Fruit fly (Drosophila melanogaster) whole organism, adult: ENCODE results near the gene CG42811.

Experiments
- CG11617 ChIP-seq: fragments of 200-800 bp; sonication (Bioruptor generic); optimal IDR thresholded peaks from 2 replicates; lab custom pipeline; 2017; ENCODE audit warnings: mild to moderate bottlenecking, missing biosample characterization, missing genetic modification reagents, missing genetic modification characterization
- CG12768 ChIP-seq: fragments of 200-800 bp; sonication (Bioruptor generic); optimal IDR thresholded peaks from 2 replicates; lab custom pipeline; 2017; ENCODE audit warnings: missing biosample characterization, missing genetic modification characterization, mild to moderate bottlenecking, moderate library complexity, missing genetic modification reagents
- CG14711 ChIP-seq: fragments of 200-800 bp; sonication (Bioruptor generic); optimal IDR thresholded peaks from 2 replicates; lab custom pipeline; 2018; ENCODE audit warnings: missing biosample characterization, mild to moderate bottlenecking, missing genetic modification characterization, moderate library complexity
- CG1620 ChIP-seq: fragments of 200-800 bp; sonication (Bioruptor generic); optimal IDR thresholded peaks from 2 replicates; lab custom pipeline; 2016; ENCODE audit warnings: missing biosample characterization, missing genetic modification characterization
- CG33017 ChIP-seq: fragments of 200-800 bp; sonication (Bioruptor generic); optimal IDR thresholded peaks from 2 replicates; lab custom pipeline; 2018; ENCODE audit warnings: missing biosample characterization, mild to moderate bottlenecking, missing genetic modification characterization, moderate library complexity
- CG5204 ChIP-seq: fragments of 200-800 bp; sonication (Bioruptor generic); optimal IDR thresholded peaks from 2 replicates; lab custom pipeline; 2016; ENCODE audit warnings: missing biosample characterization, missing genetic modification characterization
- CG7045 ChIP-seq: fragments of 200-800 bp; sonication (Bioruptor generic); optimal IDR thresholded peaks from 2 replicates; lab custom pipeline; 2017; ENCODE audit warnings: missing biosample characterization, mild to moderate bottlenecking, missing genetic modification characterization
- CG7101 ChIP-seq: fragments of 200-800 bp; sonication (Bioruptor generic); optimal IDR thresholded peaks from 2 replicates; lab custom pipeline; 2018; ENCODE audit warnings: missing biosample characterization, mild to moderate bottlenecking, missing genetic modification characterization, moderate library complexity
- Clk ChIP-seq: fragments of 200-800 bp; sonication (Bioruptor generic); optimal IDR thresholded peaks from 2 replicates; lab custom pipeline; 2017; ENCODE audit warnings: missing biosample characterization, missing genetic modification characterization
- Crg-1 ChIP-seq: fragments of 200-800 bp; sonication (Bioruptor generic); optimal IDR thresholded peaks from 2 replicates; lab custom pipeline; 2016; ENCODE audit warnings: missing biosample characterization, missing genetic modification characterization
- Hr96 ChIP-seq: fragments of 200-800 bp; sonication (Bioruptor generic); optimal IDR thresholded peaks from 2 replicates; lab custom pipeline; 2016; ENCODE audit warnings: missing biosample characterization, missing genetic modification characterization
- Mnt ChIP-seq: fragments of 200-800 bp; sonication (Bioruptor generic); optimal IDR thresholded peaks from 2 replicates; lab custom pipeline; 2016; ENCODE audit warnings: missing biosample characterization, mild to moderate bottlenecking, missing genetic modification characterization
- bab1 ChIP-seq: fragments of 200-800 bp; sonication (Bioruptor generic); optimal IDR thresholded peaks from 3 replicates; lab custom pipeline; 2019; ENCODE audit warnings: missing biosample characterization, mild to moderate bottlenecking, missing genetic modification characterization, moderate library complexity
- cic ChIP-seq: fragments of 200-800 bp; sonication (Bioruptor generic); optimal IDR thresholded peaks from 2 replicates; lab custom pipeline; 2017; ENCODE audit warnings: missing biosample characterization, mild to moderate bottlenecking, missing genetic modification characterization, moderate library complexity
- cnc ChIP-seq, 2 experiments: fragments of >200 bp; optimal IDR thresholded peaks; 2 replicates each; lab custom pipeline; 2017
- kay ChIP-seq: fragments of 200-800 bp; sonication (Bioruptor generic); peaks from one replicate; lab custom pipeline; 2016; ENCODE audit warnings: missing biosample characterization, missing genetic modification characterization, borderline replicate concordance
- ovo ChIP-seq: fragments of 200-800 bp; sonication (Bioruptor generic); optimal IDR thresholded peaks from 2 replicates; lab custom pipeline; 2016; ENCODE audit warnings: missing biosample characterization, missing genetic modification characterization
- pad ChIP-seq: fragments of 200-800 bp; sonication (Bioruptor generic); optimal IDR thresholded peaks from 3 replicates; lab custom pipeline; 2017; ENCODE audit warnings: missing biosample characterization, missing genetic modification characterization, mild to moderate bottlenecking, moderate library complexity, missing genetic modification reagents
- tj ChIP-seq: fragments of 200-800 bp; sonication (Bioruptor generic); optimal IDR thresholded peaks from 3 replicates; lab custom pipeline; 2017; ENCODE audit warnings: missing biosample characterization, mild to moderate bottlenecking, missing genetic modification characterization, moderate library complexity
- toe ChIP-seq: fragments of 200-800 bp; sonication (Bioruptor generic); optimal IDR thresholded peaks from 2 replicates; lab custom pipeline; 2016; ENCODE audit warnings: missing biosample characterization, missing genetic modification characterization

The CG42811 gene

dm6 chr3R:24372662-24373061 lies 5.6 kb upstream of the CG42811 start, which contains the start of gene CG17782:
Gene CG17782, minus strand, starts transcription at chr3R:24372762.
- no peak for TF ChIP-seq pad (GFP tag; lab: Kevin White, UChicago)
- TF ChIP-seq tj (GFP tag; lab: Kevin White, UChicago), result no peak
- TF ChIP-seq CG33017 (tag; lab: Kevin White, UChicago), result no peak
- no peak for TF ChIP-seq Clk (GFP tag; lab: Kevin White, UChicago)
- TF ChIP-seq CG12768 (GFP tag; lab: Kevin White, UChicago), result no peak
- TF ChIP-seq Crg-1, result no peak
- TF ChIP-seq cic, result no peak

- TF ChIP-seq CG12768 (GFP tag; lab: Kevin White, UChicago) (no peak), Hr96 (GFP tag; lab: Kevin White, UChicago) (no peak), toe (GFP tag; lab: Kevin White, UChicago) (no peak), kay (GFP tag; lab: Kevin White, UChicago) (no peak)
These were observed 2.2 kb upstream of the CG42811 start, which contains the start of gene CG13614 for dm6 chr3R:24369268-24369667. Gene CG13614, plus strand, starts transcription at chr3R:24369568.

- TF ChIP-seq Crg-1 (no peak), Mnt (no peak)
These were observed 1.0 kb upstream of the CG42811 start, which contains the start of the genes CG42812 and CG33341 for dm6 chr3R:24368064-24368463. Gene CG42812, minus strand, starts transcription at chr3R:24368164. Gene CG33341, plus strand, starts transcription at chr3R:24368358.

dm6 chr3R:24364880-24365604 lies 2.0 kb downstream of the CG42811 start, which contains the start of the genes CG17784 and CG13613:
Gene CG17784, minus strand, starts transcription at chr3R:24364980.
Gene CG13613, plus strand, starts transcription at chr3R:24365554.
- TF ChIP-seq Hr96 (GFP tag; lab: Kevin White, UChicago), result no peak
- TF ChIP-seq bab1 (GFP tag; lab: Kevin White, UChicago), result no peak
- no peak for TF ChIP-seq ovo
- TF ChIP-seq Crg-1, result no peak
- no peak for TF ChIP-seq toe (GFP tag; lab: Kevin White, UChicago)
- TF ChIP-seq CG7045 (GFP tag; lab: Kevin White, UChicago), result no peak
- no peak for TF ChIP-seq cnc (optimal IDR thresholded peaks at IDR 0.05; lab: Kevin White, UChicago)
- TF ChIP-seq Clk (GFP tag; lab: Kevin White, UChicago), result no peak
- no peak for TF ChIP-seq pad (GFP tag; lab: Kevin White, UChicago)
- TF ChIP-seq Mnt, result no peak
- no peak for TF ChIP-seq CG33017 (tag; lab: Kevin White, UChicago)
- no peak for TF ChIP-seq CG11617 (GFP tag; lab: Kevin White, UChicago)
- no peak for TF ChIP-seq CG1620
- TF ChIP-seq CG5204, result no peak
- no peak for TF ChIP-seq CG12768 (GFP tag; lab: Kevin White, UChicago)
- TF ChIP-seq cic, result no peak
- no peak for TF ChIP-seq tj (GFP tag; lab: Kevin White, UChicago)
- TF ChIP-seq CG14711, result no peak
- no peak for TF ChIP-seq CG7101 (tag; lab: Kevin White, UChicago)
- TF ChIP-seq kay (GFP tag; lab: Kevin White, UChicago), result no peak

- TF ChIP-seq CG7045 (GFP tag; lab: Kevin White, UChicago), result no peak
- TF ChIP-seq CG5204, result no peak
- TF ChIP-seq bab1 (GFP tag; lab: Kevin White, UChicago), result no peak
- no peak for TF ChIP-seq CG33017 (tag; lab: Kevin White, UChicago)
- no peak for TF ChIP-seq CG1620
- no peak for TF ChIP-seq ovo
- TF ChIP-seq CG11617 (GFP tag; lab: Kevin White, UChicago), result no peak
- no peak for TF ChIP-seq toe (GFP tag; lab: Kevin White, UChicago)
- TF ChIP-seq tj (GFP tag; lab: Kevin White, UChicago), result no peak
- TF ChIP-seq cic, result no peak
- TF ChIP-seq Mnt, result no peak
- TF ChIP-seq Crg-1, result no peak
- no peak for TF ChIP-seq cnc (optimal IDR thresholded peaks at IDR 0.05; lab: Kevin White, UChicago)
These were observed 4.2 kb downstream of the CG42811 start, which contains the start of gene CG33340 for dm6 chr3R:24362838-24363237. Gene CG33340, plus strand, starts transcription at chr3R:24363138.

dm6 chr3R:24361583-24361982 lies 5.4 kb downstream of the CG42811 start, which contains the start of the genes CG5762 and CG33339:
Gene CG5762, minus strand, starts transcription at chr3R:24361683.
Gene CG33339, plus strand, starts transcription at chr3R:24361847.
- TF ChIP-seq Clk (GFP tag; lab: Kevin White, UChicago), result no peak
- no peak for TF ChIP-seq cnc (optimal IDR thresholded peaks at IDR 0.05; lab: Kevin White, UChicago)
- TF ChIP-seq CG12768 (GFP tag; lab: Kevin White, UChicago), result no peak
- no peak for TF ChIP-seq Crg-1
- no peak for TF ChIP-seq CG11617 (GFP tag; lab: Kevin White, UChicago)
- TF ChIP-seq CG33017 (tag; lab: Kevin White, UChicago), result no peak
- TF ChIP-seq CG1620, result no peak
- no peak for TF ChIP-seq CG7101 (tag; lab: Kevin White, UChicago)
- TF ChIP-seq CG5204, result no peak
- no peak for TF ChIP-seq toe (GFP tag; lab: Kevin White, UChicago)
- no peak for TF ChIP-seq bab1 (GFP tag; lab: Kevin White, UChicago)
- TF ChIP-seq Hr96 (GFP tag; lab: Kevin White, UChicago), result no peak
- no peak for TF ChIP-seq tj (GFP tag; lab: Kevin White, UChicago)
- no peak for TF ChIP-seq CG7045 (GFP tag; lab: Kevin White, UChicago)
- TF ChIP-seq kay (GFP tag; lab: Kevin White, UChicago), result no peak
- TF ChIP-seq cic, result no peak
